Fruit fly (Drosophila melanogaster): Measurements from ENCODE around the gene CG7632.
A peak's percentile ranks its signal among the peaks of the same experiment; 100 is the strongest.

The CG7632 gene

DNA sequence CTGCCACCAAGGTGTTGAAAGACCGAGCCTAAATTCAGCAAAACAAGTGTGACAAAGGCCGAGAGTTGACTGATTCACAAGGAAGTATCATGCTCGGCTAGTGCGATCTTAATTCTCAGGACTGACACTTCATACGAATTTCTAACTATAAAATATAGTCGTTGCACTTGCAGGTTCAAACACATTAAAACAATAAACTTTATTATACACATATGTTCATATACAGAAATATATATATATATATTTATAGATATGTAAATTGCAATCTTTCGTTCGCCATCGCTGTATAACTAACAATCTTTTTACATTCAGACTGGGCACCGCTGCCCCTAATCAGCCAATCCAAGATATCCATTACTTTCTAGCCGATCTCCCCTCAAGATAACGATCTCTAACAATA lies 34.0 kb upstream of the CG7632 start, which contains the start of gene CG9389:
CG9389 (minus strand) TSS at position 101 of the 400 bp plus-strand sequence.
- no peak for TF ChIP-seq sage (GFP tag; optimal IDR thresholded peaks at IDR 0.05)
- no peak for TF ChIP-seq foxo (GFP tag; optimal IDR thresholded peaks at IDR 0.05)

DNA sequence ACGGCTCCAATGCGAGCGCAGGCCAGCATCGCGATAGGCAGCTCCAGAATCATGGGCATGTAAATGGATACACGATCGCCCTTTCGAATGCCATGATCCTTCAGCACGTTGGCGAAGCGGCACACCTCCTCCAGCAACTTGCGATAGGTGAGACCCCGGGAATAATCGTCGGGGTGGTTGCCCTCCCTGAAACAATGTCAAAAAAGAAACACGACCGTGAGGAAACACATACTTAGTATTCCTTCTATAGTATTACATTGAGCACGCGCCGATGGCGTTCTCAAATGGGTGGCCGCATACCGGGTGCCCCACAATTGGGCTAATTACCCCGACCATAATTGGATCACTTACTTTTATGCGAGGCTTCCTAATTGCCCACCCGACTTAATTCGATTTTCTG lies 31.0 kb upstream of the CG7632 start:
- TF ChIP-seq CrebA (GFP tag; optimal IDR thresholded peaks at IDR 0.05; ENCODE audit: borderline replicate concordance) = no peak
- no peak for TF ChIP-seq OdsH (GFP tag; optimal IDR thresholded peaks at IDR 0.05)
- TF ChIP-seq foxo (GFP tag; optimal IDR thresholded peaks at IDR 0.05) = no peak
- TF ChIP-seq Dif (GFP tag; optimal IDR thresholded peaks at IDR 0.05; ENCODE audit: partially characterized antibody) = no peak
- TF ChIP-seq CG32264 (GFP tag; optimal IDR thresholded peaks at IDR 0.05) = no peak
- no peak for TF ChIP-seq usp (GFP tag; optimal IDR thresholded peaks at IDR 0.05)
- TF ChIP-seq HLH106 (tag; optimal IDR thresholded peaks at IDR 0.05) = no peak
- TF ChIP-seq ey (GFP tag; optimal IDR thresholded peaks at IDR 0.05) = no peak
- no peak for TF ChIP-seq jim (GFP tag; optimal IDR thresholded peaks at IDR 0.05)
- TF ChIP-seq Rel (GFP tag; optimal IDR thresholded peaks at IDR 0.05) = no peak
- no peak for TF ChIP-seq Rel (tag; optimal IDR thresholded peaks at IDR 0.05)
- TF ChIP-seq sv (GFP tag; optimal IDR thresholded peaks at IDR 0.05) = no peak
- TF ChIP-seq lola (GFP tag; optimal IDR thresholded peaks at IDR 0.05) = no peak
- no peak for TF ChIP-seq dmrt93B (GFP tag; optimal IDR thresholded peaks at IDR 0.05)
- TF ChIP-seq Myc (optimal IDR thresholded peaks at IDR 0.05) = no peak

DNA sequence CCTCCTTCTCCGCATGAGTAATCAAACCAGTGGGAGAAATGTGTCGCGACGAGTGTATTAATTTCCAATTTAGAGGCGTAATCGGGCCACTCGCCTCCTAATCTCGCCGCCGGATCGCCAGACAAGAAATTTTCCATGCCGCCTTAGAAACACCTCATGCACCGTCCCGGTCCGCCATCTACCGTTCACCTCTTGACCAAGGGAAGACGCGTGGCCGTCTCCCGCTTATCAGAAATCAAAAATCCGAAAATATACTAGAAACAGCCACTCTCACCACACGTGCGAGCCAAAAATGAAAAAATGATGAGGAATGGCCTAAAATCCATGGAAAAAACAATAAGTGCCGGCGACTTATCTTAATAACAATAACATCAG lies 28.6 kb upstream of the CG7632 start:
- TF ChIP-seq Dfd (GFP tag; optimal IDR thresholded peaks at IDR 0.05) = no peak
- peak; percentile 53 for TF ChIP-seq h (GFP tag; optimal IDR thresholded peaks at IDR 0.05)

DNA sequence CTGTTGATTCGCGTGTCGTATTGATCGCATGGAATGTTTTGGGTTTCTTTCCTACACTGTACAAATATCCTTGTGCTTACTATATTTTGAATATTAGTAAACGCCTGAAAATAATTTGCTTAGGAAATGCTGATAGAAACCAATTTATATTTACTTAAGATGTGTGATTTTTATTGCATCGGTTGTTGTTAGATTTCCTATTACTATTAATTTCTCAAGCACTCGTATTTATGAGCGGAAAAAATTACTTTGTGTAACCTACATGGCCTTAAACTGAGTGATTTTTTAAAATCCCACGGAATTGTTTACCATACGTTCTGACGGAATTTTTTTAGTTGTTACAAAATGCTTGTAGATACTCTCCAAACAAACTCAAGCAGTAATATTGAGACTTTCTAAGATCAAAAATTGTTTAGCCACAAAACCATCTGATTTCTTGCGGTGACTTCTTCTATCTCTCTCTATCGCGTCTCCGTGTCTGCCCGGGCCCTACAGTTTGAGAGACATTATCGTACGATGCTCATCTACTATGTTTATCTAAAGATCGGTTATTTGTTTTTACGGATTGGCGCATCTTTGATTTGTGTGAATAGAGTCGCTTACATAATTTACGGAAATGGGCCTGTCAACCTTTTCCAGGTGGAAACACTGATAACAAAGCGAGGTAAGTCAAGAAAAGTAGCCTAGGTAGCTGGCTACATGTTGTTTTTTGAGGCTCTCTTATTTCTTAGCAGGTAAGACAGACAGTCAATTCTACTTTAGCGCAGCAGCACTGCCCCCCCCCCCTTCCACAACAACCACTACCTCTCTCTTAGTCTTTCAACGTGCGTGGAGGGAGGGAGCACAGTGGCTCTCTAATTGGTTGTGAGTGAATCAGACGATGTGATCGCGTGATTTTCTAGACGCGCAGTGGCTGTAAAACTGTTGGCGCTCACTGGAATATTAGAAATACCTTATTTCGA lies 27.9 kb upstream of the CG7632 start:
- TF ChIP-seq CrebA (GFP tag; optimal IDR thresholded peaks at IDR 0.05; ENCODE audit: borderline replicate concordance) (no peak), usp (GFP tag; optimal IDR thresholded peaks at IDR 0.05) (no peak), N (GFP tag; optimal IDR thresholded peaks at IDR 0.05) (no peak), Jra (GFP tag; optimal IDR thresholded peaks at IDR 0.05) (peak; percentile 37), dmrt93B (GFP tag; optimal IDR thresholded peaks at IDR 0.05) (peak; percentile 24), Abd-B (GFP tag; optimal IDR thresholded peaks at IDR 0.05) (no peak), rgr (GFP tag; optimal IDR thresholded peaks at IDR 0.05) (peak; percentile 51), sv (GFP tag; optimal IDR thresholded peaks at IDR 0.05) (peak; percentile 67), Sp1 (GFP tag; optimal IDR thresholded peaks at IDR 0.05) (peak; percentile 48), Hr83 (GFP tag; optimal IDR thresholded peaks at IDR 0.05; ENCODE audit: poor library complexity, severe bottlenecking) (no peak), foxo (GFP tag; optimal IDR thresholded peaks at IDR 0.05) (peak in 1 of 2 experiments; percentile 65), woc (GFP tag; optimal IDR thresholded peaks at IDR 0.05) (peak; percentile 57), ey (GFP tag; optimal IDR thresholded peaks at IDR 0.05) (peak; percentile 50), CG9705 (GFP tag; optimal IDR thresholded peaks at IDR 0.05) (no peak), fru (GFP tag; optimal IDR thresholded peaks at IDR 0.05) (peak; percentile 60), Dif (GFP tag; optimal IDR thresholded peaks at IDR 0.05; ENCODE audit: partially characterized antibody) (peak; percentile 32), br (GFP tag; optimal IDR thresholded peaks at IDR 0.05) (peak; percentile 33), psq (GFP tag; optimal IDR thresholded peaks at IDR 0.05) (peak; percentile 30), Myc (optimal IDR thresholded peaks at IDR 0.05) (peak; percentile 15), OdsH (GFP tag; optimal IDR thresholded peaks at IDR 0.05) (peak; percentile 57), Hr78 (GFP tag; optimal IDR thresholded peaks at IDR 0.05) (no peak), dsf (GFP tag; optimal IDR thresholded peaks at IDR 0.05; ENCODE audit: borderline replicate concordance) (peak; percentile 6), Rel (GFP tag; optimal IDR thresholded peaks at IDR 0.05) (no peak), Rel (tag; optimal IDR thresholded peaks at IDR 0.05) (no peak), h (GFP tag; optimal IDR thresholded peaks at IDR 0.05) (peak; percentile 58), Hnf4 (GFP tag; optimal IDR thresholded peaks at IDR 0.05) (peak; percentile 39), HLH106 (tag; optimal IDR thresholded peaks at IDR 0.05) (peak; percentile 40), dl (GFP tag; optimal IDR thresholded peaks at IDR 0.05; ENCODE audit: insufficient read depth in 1 of 2, partially characterized antibody in 2 of 2) (no peak), Mio (GFP tag; optimal IDR thresholded peaks at IDR 0.05) (no peak)
